Worm (Caenorhabditis elegans): Measurements from ENCODE around the gene R07G3.7.
A peak's percentile ranks its signal among the peaks of the same experiment; 100 is the strongest.

The R07G3.7 gene

ce11 chrII:7623466-7623865, 9.9 kb upstream of the R07G3.7 start:
- no peak for TF ChIP-seq sox-2 (GFP tag; IDR thresholded peaks at IDR 0.05)
- no peak for TF ChIP-seq T23F11.4 (GFP tag; optimal IDR thresholded peaks at IDR 0.05)
- TF ChIP-seq ceh-48 (tag; optimal IDR thresholded peaks at IDR 0.05), result no peak
- peak; percentile 45 for TF ChIP-seq ceh-34 (tag; optimal IDR thresholded peaks at IDR 0.05)
- TF ChIP-seq syd-9 (tag; optimal IDR thresholded peaks at IDR 0.05), result no peak
- TF ChIP-seq ceh-14 (tag; optimal IDR thresholded peaks at IDR 0.05), result no peak
- TF ChIP-seq elt-2 (tag; optimal IDR thresholded peaks at IDR 0.05), result peak; percentile 14
- peak; percentile 54 for TF ChIP-seq unc-55 (GFP tag; optimal IDR thresholded peaks at IDR 0.05)
- TF ChIP-seq elt-4 (tag; optimal IDR thresholded peaks at IDR 0.05), result no peak
- TF ChIP-seq npax-4 (tag; optimal IDR thresholded peaks at IDR 0.05), result no peak
- TF ChIP-seq hlh-6 (tag; optimal IDR thresholded peaks at IDR 0.05), result no peak
- no peak for TF ChIP-seq ama-1 (optimal IDR thresholded peaks at IDR 0.05)
- no peak for TF ChIP-seq eyg-1 (tag; optimal IDR thresholded peaks at IDR 0.05)
- no peak for TF ChIP-seq nfya-1 (tag; optimal IDR thresholded peaks at IDR 0.05)
- TF ChIP-seq ahr-1 (tag; optimal IDR thresholded peaks at IDR 0.05), result no peak
- TF ChIP-seq pha-2 (tag; optimal IDR thresholded peaks at IDR 0.05), result peak; percentile 10
- TF ChIP-seq zip-5 (tag; optimal IDR thresholded peaks at IDR 0.05), result no peak
- no peak for TF ChIP-seq ttx-3 (tag; optimal IDR thresholded peaks at IDR 0.05)

- TF ChIP-seq ceh-31 (tag; optimal IDR thresholded peaks at IDR 0.05) (peak; percentile 32), ceh-30 (tag; optimal IDR thresholded peaks at IDR 0.05) (no peak), ztf-16 (tag; optimal IDR thresholded peaks at IDR 0.05) (no peak), ref-2 (tag; optimal IDR thresholded peaks at IDR 0.05) (peak; percentile 5), K09A11.1 (tag; optimal IDR thresholded peaks at IDR 0.05; ENCODE audit: insufficient read depth) (no peak), unc-42 (tag; optimal IDR thresholded peaks at IDR 0.05) (peak; percentile 14), ttx-3 (tag; optimal IDR thresholded peaks at IDR 0.05) (no peak), ahr-1 (tag; optimal IDR thresholded peaks at IDR 0.05) (no peak)
Observed at ce11 chrII:7621513-7621912, 8.0 kb upstream of the R07G3.7 start.

- TF ChIP-seq pag-3 (tag; optimal IDR thresholded peaks at IDR 0.05; ENCODE audit: borderline replicate concordance) (no peak), hlh-6 (tag; optimal IDR thresholded peaks at IDR 0.05) (no peak), tbx-7 (tag; optimal IDR thresholded peaks at IDR 0.05) (no peak), lim-6 (tag; optimal IDR thresholded peaks at IDR 0.05) (no peak), pros-1 (tag; optimal IDR thresholded peaks at IDR 0.05) (no peak), sox-4 (tag; optimal IDR thresholded peaks at IDR 0.05) (no peak), K09A11.1 (tag; optimal IDR thresholded peaks at IDR 0.05; ENCODE audit: insufficient read depth) (no peak), hlh-30 (tag; optimal IDR thresholded peaks at IDR 0.05; ENCODE audit: insufficient read depth) (no peak), ceh-24 (tag; optimal IDR thresholded peaks at IDR 0.05) (no peak), nfya-1 (tag; optimal IDR thresholded peaks at IDR 0.05) (no peak), eyg-1 (tag; optimal IDR thresholded peaks at IDR 0.05) (no peak), rnt-1 (tag; optimal IDR thresholded peaks at IDR 0.05) (no peak), ceh-2 (tag; optimal IDR thresholded peaks at IDR 0.05) (no peak), pha-4 (tag; optimal IDR thresholded peaks at IDR 0.05) (no peak), ttx-3 (tag; optimal IDR thresholded peaks at IDR 0.05) (no peak), fax-1 (tag; optimal IDR thresholded peaks at IDR 0.05) (no peak), ceh-6 (GFP tag; optimal IDR thresholded peaks at IDR 0.05) (no peak), unc-42 (tag; optimal IDR thresholded peaks at IDR 0.05) (no peak)
Observed at ce11 chrII:7620413-7620812, 6.9 kb upstream of the R07G3.7 start, which contains the start of gene R07G3.8. Gene R07G3.8 (minus strand): TSS chrII:7620513.

ce11 chrII:7618212-7618611, 4.7 kb upstream of the R07G3.7 start:
- TF ChIP-seq odd-2 (tag; optimal IDR thresholded peaks at IDR 0.05) (no peak), unc-3 (GFP tag; conservative IDR thresholded peaks at IDR 0.05) (no peak), unc-3 (tag; optimal IDR thresholded peaks at IDR 0.05) (no peak), unc-55 (GFP tag; optimal IDR thresholded peaks at IDR 0.05) (no peak), nhr-232 (tag; optimal IDR thresholded peaks at IDR 0.05) (no peak), ceh-22 (tag; optimal IDR thresholded peaks at IDR 0.05) (no peak), pqm-1 (tag; optimal IDR thresholded peaks at IDR 0.05) (no peak), sox-2 (GFP tag; IDR thresholded peaks at IDR 0.05) (no peak), T23F11.4 (GFP tag; optimal IDR thresholded peaks at IDR 0.05) (no peak), dmd-4 (tag; optimal IDR thresholded peaks at IDR 0.05; ENCODE audit: borderline replicate concordance) (no peak), C08G9.2 (tag; optimal IDR thresholded peaks at IDR 0.05) (no peak), ceh-6 (GFP tag; optimal IDR thresholded peaks at IDR 0.05) (no peak)
